Worm (Caenorhabditis elegans) whole organism, young adult: ENCODE measurements around the gene F54D5.4.

Source experiments
- B0336.3 ChIP-seq: fragments of 200-800 bp; sonication (Bioruptor generic); IDR thresholded peaks from 2 replicates; pipeline ENCODE4 v1.3.6; 2022; ENCODE audit warnings: missing genetic modification characterization, missing compliant biosample characterization
- C06A6.2 ChIP-seq: fragments of 200-800 bp; sonication (Bioruptor generic); conservative IDR thresholded peaks from 2 replicates; pipeline ENCODE4 v1.3.6; 2022; ENCODE audit warnings: missing genetic modification characterization, missing compliant biosample characterization
- D2030.7 ChIP-seq: fragments of 200-800 bp; sonication (Bioruptor generic); IDR thresholded peaks from 2 replicates; pipeline ENCODE4 v1.3.6; 2022; ENCODE audit warnings: missing genetic modification reagents, missing genetic modification characterization, missing compliant biosample characterization
- F10E7.11 ChIP-seq: sonication (generic microtip); optimal IDR thresholded peaks from 2 replicates; lab custom pipeline; 2017; ENCODE audit warnings: mild to moderate bottlenecking, missing genetic modification characterization, moderate library complexity, missing compliant biosample characterization
- F33H1.4 ChIP-seq: fragments of 200-800 bp; sonication (Bioruptor generic); IDR thresholded peaks from 2 replicates; pipeline ENCODE4 v1.3.6; 2022; ENCODE audit warnings: missing genetic modification reagents, missing genetic modification characterization, missing compliant biosample characterization
- F37B4.10 ChIP-seq: fragments of 200-800 bp; sonication (Bioruptor generic); IDR thresholded peaks from 2 replicates; pipeline ENCODE4 v1.3.6; 2022; ENCODE audit warnings: missing genetic modification characterization, missing compliant biosample characterization
- F55B11.4 ChIP-seq: sonication (generic microtip); optimal IDR thresholded peaks from 2 replicates; lab custom pipeline; 2016; ENCODE audit warnings: missing compliant biosample characterization, missing genetic modification characterization, borderline replicate concordance; ENCODE audit not compliant: insufficient read depth
- F57C9.4 ChIP-seq: sonication (generic microtip); optimal IDR thresholded peaks from 2 replicates; lab custom pipeline; 2017; ENCODE audit warnings: mild to moderate bottlenecking, missing genetic modification characterization, missing compliant biosample characterization
- K12H6.12 ChIP-seq: fragments of 200-800 bp; sonication (Bioruptor generic); optimal IDR thresholded peaks from 2 replicates; lab custom pipeline; 2018; ENCODE audit warnings: mild to moderate bottlenecking, missing genetic modification characterization, missing compliant biosample characterization
- Y56A3A.18 ChIP-seq: fragments of 200-800 bp; sonication (Bioruptor generic); IDR thresholded peaks from 2 replicates; pipeline ENCODE4 v1.3.6; 2022; ENCODE audit warnings: missing genetic modification reagents, missing genetic modification characterization, missing compliant biosample characterization
- ama-1 ChIP-seq, 3 experiments: fragments of 150-350 bp in 1 of 3; sonication (generic microtip) in 2 of 3; optimal IDR thresholded peaks; 2 replicates each; lab custom pipeline; 2014 to 2018; ENCODE audit warnings: missing biosample characterization in 2 of 3, missing genetic modification characterization in 2 of 3, missing genetic modification reagents in 2 of 3
- atf-7 ChIP-seq: sonication (generic microtip); optimal IDR thresholded peaks from 2 replicates; lab custom pipeline; 2017; ENCODE audit warnings: mild to moderate bottlenecking, missing genetic modification characterization, missing compliant biosample characterization
- bed-2 ChIP-seq: fragments of 200-800 bp; sonication (Bioruptor generic); IDR thresholded peaks from 2 replicates; pipeline ENCODE4 v1.3.6; 2022; ENCODE audit warnings: missing genetic modification reagents, missing genetic modification characterization, missing compliant biosample characterization
- ceh-27 ChIP-seq: fragments of 200-800 bp; sonication (Bioruptor generic); optimal IDR thresholded peaks from 2 replicates; lab custom pipeline; 2018; ENCODE audit warnings: mild to moderate bottlenecking, missing genetic modification characterization, moderate library complexity, missing compliant biosample characterization
- ceh-91 ChIP-seq: fragments of 200-800 bp; sonication (Bioruptor generic); IDR thresholded peaks from 2 replicates; pipeline ENCODE4 v1.3.6; 2022; ENCODE audit warnings: missing genetic modification reagents, missing genetic modification characterization, missing compliant biosample characterization
- chd-7 ChIP-seq: sonication (generic microtip); optimal IDR thresholded peaks from 2 replicates; lab custom pipeline; 2016; ENCODE audit warnings: mild to moderate bottlenecking, missing genetic modification characterization, moderate library complexity, missing compliant biosample characterization
- die-1 ChIP-seq: sonication (generic microtip); optimal IDR thresholded peaks from 2 replicates; lab custom pipeline; 2016; ENCODE audit warnings: missing genotype, mild to moderate bottlenecking, missing genetic modification characterization, missing compliant biosample characterization
- dox-1 ChIP-seq: fragments of 200-800 bp; sonication (Bioruptor generic); IDR thresholded peaks from 2 replicates; pipeline ENCODE4 v1.3.6; 2022; ENCODE audit warnings: missing genetic modification reagents, missing genetic modification characterization, missing compliant biosample characterization
- egrh-3 ChIP-seq: fragments of 200-800 bp; sonication (Bioruptor generic); IDR thresholded peaks from 2 replicates; pipeline ENCODE4 v1.3.6; 2022; ENCODE audit warnings: missing genetic modification reagents, missing genetic modification characterization, missing compliant biosample characterization
- ekl-4 ChIP-seq: fragments of 200-800 bp; sonication (Bioruptor generic); IDR thresholded peaks from 2 replicates; pipeline ENCODE4 v1.3.6; 2022; ENCODE audit warnings: missing genetic modification reagents, missing genetic modification characterization, missing compliant biosample characterization
- fkh-3 ChIP-seq: sonication (generic microtip); optimal IDR thresholded peaks from 2 replicates; lab custom pipeline; 2016; ENCODE audit warnings: mild to moderate bottlenecking, missing genetic modification characterization, missing compliant biosample characterization
- gei-17 ChIP-seq: fragments of 200-800 bp; sonication (Bioruptor generic); optimal IDR thresholded peaks from 2 replicates; lab custom pipeline; 2018; ENCODE audit warnings: mild to moderate bottlenecking, missing genetic modification characterization, missing compliant biosample characterization
- him-1 ChIP-seq: sonication (generic microtip); optimal IDR thresholded peaks from 2 replicates; lab custom pipeline; 2016; ENCODE audit warnings: missing genotype, missing genetic modification reagents, missing genetic modification characterization, missing compliant biosample characterization
- hmg-1.2 ChIP-seq: fragments of 200-800 bp; sonication (Bioruptor generic); IDR thresholded peaks from 2 replicates; pipeline ENCODE4 v1.3.6; 2022; ENCODE audit warnings: missing genetic modification reagents, missing genetic modification characterization, missing compliant biosample characterization
- hrde-1 ChIP-seq: sonication (generic microtip); optimal IDR thresholded peaks from 2 replicates; lab custom pipeline; 2016; ENCODE audit warnings: missing genetic modification characterization, mild to moderate bottlenecking, missing compliant biosample characterization, moderate library complexity, missing genotype, missing genetic modification reagents, borderline replicate concordance
- let-607 ChIP-seq, 2 experiments: fragments of 200-800 bp in 1 of 2; sonication (Bioruptor generic) in 1 of 2; sonication (generic microtip) in 1 of 2; optimal IDR thresholded peaks; 2 replicates each; lab custom pipeline; 2016 to 2018; ENCODE audit warnings: mild to moderate bottlenecking in 2 of 2, missing compliant biosample characterization in 2 of 2, missing genetic modification characterization in 2 of 2, moderate library complexity in 2 of 2, missing genotype in 1 of 2
- lin-26 ChIP-seq: fragments of 200-800 bp; sonication (Bioruptor generic); IDR thresholded peaks from 2 replicates; pipeline ENCODE4 v1.3.6; 2022; ENCODE audit warnings: missing genetic modification reagents, missing genetic modification characterization, missing compliant biosample characterization
- lsy-27 ChIP-seq: sonication (generic microtip); optimal IDR thresholded peaks from 2 replicates; lab custom pipeline; 2017; ENCODE audit warnings: missing genetic modification characterization, mild to moderate bottlenecking, missing compliant biosample characterization, antibody characterized with exemption, missing genotype, borderline replicate concordance; ENCODE audit not compliant: insufficient read depth
- madf-6 ChIP-seq: fragments of 200-800 bp; sonication (Bioruptor generic); IDR thresholded peaks from 2 replicates; pipeline ENCODE4 v1.3.6; 2022; ENCODE audit warnings: missing genetic modification reagents, missing genetic modification characterization, missing compliant biosample characterization
- madf-8 ChIP-seq: fragments of 200-800 bp; sonication (Bioruptor generic); conservative IDR thresholded peaks from 2 replicates; pipeline ENCODE4 v1.3.6; 2022; ENCODE audit warnings: missing genetic modification reagents, missing genetic modification characterization, missing compliant biosample characterization
- mel-28 ChIP-seq: sonication (generic microtip); optimal IDR thresholded peaks from 2 replicates; lab custom pipeline; 2016; ENCODE audit warnings: borderline replicate concordance, mild to moderate bottlenecking, missing genetic modification characterization, missing compliant biosample characterization
- mxl-1 ChIP-seq: sonication (generic microtip); optimal IDR thresholded peaks from 2 replicates; lab custom pipeline; 2016; ENCODE audit warnings: missing genetic modification characterization, missing compliant biosample characterization
- nhr-179 ChIP-seq: sonication (generic microtip); optimal IDR thresholded peaks from 2 replicates; lab custom pipeline; 2016; ENCODE audit warnings: mild to moderate bottlenecking, missing genetic modification characterization, missing compliant biosample characterization
- nhr-80 ChIP-seq: sonication (generic microtip); optimal IDR thresholded peaks from 2 replicates; lab custom pipeline; 2016; ENCODE audit warnings: missing genetic modification characterization, missing compliant biosample characterization
- nhr-90 ChIP-seq: sonication (generic microtip); optimal IDR thresholded peaks from 2 replicates; lab custom pipeline; 2016; ENCODE audit warnings: missing genotype, mild to moderate bottlenecking, missing genetic modification characterization, missing compliant biosample characterization
- pha-4 ChIP-seq: fragments of 150-350 bp; sonication (generic microtip); optimal IDR thresholded peaks from 2 replicates; lab custom pipeline; 2014; ENCODE audit warnings: missing biosample characterization, missing genetic modification reagents, missing genetic modification characterization
- rpc-1 ChIP-seq, 2 experiments: fragments of 150-350 bp in 1 of 2; sonication (generic microtip) in 1 of 2; optimal IDR thresholded peaks; 2 replicates each; lab custom pipeline; 2014 to 2018; ENCODE audit warnings: missing biosample characterization in 1 of 2, missing genetic modification characterization in 1 of 2, missing genetic modification reagents in 1 of 2, missing genotype in 1 of 2
- sdz-38 ChIP-seq: sonication (generic microtip); optimal IDR thresholded peaks from 2 replicates; lab custom pipeline; 2016; ENCODE audit warnings: missing genotype, missing genetic modification characterization, missing compliant biosample characterization
- sea-2 ChIP-seq: fragments of 200-800 bp; sonication (Bioruptor generic); IDR thresholded peaks from 2 replicates; pipeline ENCODE4 v1.3.6; 2022; ENCODE audit warnings: missing genetic modification characterization, missing compliant biosample characterization
- snpc-1.1 ChIP-seq: sonication (generic microtip); optimal IDR thresholded peaks from 2 replicates; lab custom pipeline; 2017; ENCODE audit warnings: missing genetic modification characterization, mild to moderate bottlenecking, missing compliant biosample characterization, antibody characterized with exemption, moderate library complexity, missing genotype, missing genetic modification reagents; ENCODE audit not compliant: insufficient read depth
- snpc-4 ChIP-seq, 5 experiments: fragments of 150-350 bp in 1 of 5; sonication (generic microtip) in 4 of 5; optimal IDR thresholded peaks; 2 replicates each; lab custom pipeline; 2014 to 2018; ENCODE audit warnings: missing genetic modification characterization in 5 of 5, missing biosample characterization in 3 of 5, antibody characterized with exemption in 2 of 5, mild to moderate bottlenecking in 2 of 5, missing compliant biosample characterization in 2 of 5, missing genotype in 2 of 5, moderate library complexity in 2 of 5, missing genetic modification reagents in 1 of 5
- sptf-2 ChIP-seq: fragments of 200-800 bp; sonication (Bioruptor generic); optimal IDR thresholded peaks from 2 replicates; lab custom pipeline; 2018; ENCODE audit warnings: mild to moderate bottlenecking, missing genetic modification characterization, missing compliant biosample characterization
- unc-130 ChIP-seq: sonication (generic microtip); optimal IDR thresholded peaks from 2 replicates; lab custom pipeline; 2016; ENCODE audit warnings: missing genetic modification reagents, missing genetic modification characterization, missing compliant biosample characterization
- ztf-25 ChIP-seq: fragments of 200-800 bp; sonication (Bioruptor generic); IDR thresholded peaks from 2 replicates; pipeline ENCODE4 v1.3.6; 2022; ENCODE audit warnings: missing genetic modification reagents, missing genetic modification characterization, missing compliant biosample characterization
- ztf-26 ChIP-seq: sonication (generic microtip); optimal IDR thresholded peaks from 2 replicates; lab custom pipeline; 2017; ENCODE audit warnings: missing genetic modification characterization, missing compliant biosample characterization
- ztf-6 ChIP-seq: fragments of 200-800 bp; sonication (Bioruptor generic); IDR thresholded peaks from 2 replicates; pipeline ENCODE4 v1.3.6; 2022; ENCODE audit warnings: missing genetic modification reagents, missing genetic modification characterization, missing compliant biosample characterization

Gene F54D5.4

DNA sequence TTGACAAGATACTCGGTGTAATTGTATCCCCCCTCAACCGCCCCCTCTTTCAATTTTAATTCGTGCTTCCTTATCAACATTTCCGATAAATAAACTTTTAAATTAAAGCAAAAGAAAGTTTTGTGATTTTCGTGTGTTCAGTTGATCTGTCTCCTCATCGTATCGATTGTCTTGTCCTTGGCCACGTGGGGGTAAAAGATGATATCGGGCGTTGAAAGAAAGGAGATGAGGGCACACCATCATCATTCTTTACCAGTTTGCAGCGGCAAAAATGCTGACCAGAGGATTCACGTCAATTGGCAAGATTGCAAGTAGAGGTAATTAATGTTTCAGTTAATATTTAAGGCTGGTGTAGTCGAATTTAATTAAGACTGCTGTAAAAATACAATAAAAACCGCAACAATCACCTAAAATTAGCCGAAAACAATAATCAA lies 22.3 kb upstream of the F54D5.4 start, which contains the start of gene F54D5.7:
Gene F54D5.7 (plus strand): TSS at position 264 of the 434 bp plus-strand sequence.
- peak; percentile 74 for TF ChIP-seq chd-7 (tag; lab: Kevin White, UChicago)
- peak; percentile 49 for TF ChIP-seq gei-17
- TF ChIP-seq sptf-2 = no peak
- no peak for TF ChIP-seq F37B4.10 (GFP tag; lab: Robert Waterston, UW)
- TF ChIP-seq lin-26 (GFP tag; lab: Robert Waterston, UW) = no peak
- TF ChIP-seq hrde-1 = no peak
- peak; percentile 98 for TF ChIP-seq ama-1 (optimal IDR thresholded peaks at IDR 0.05; lab: Kevin White, UChicago)
- no peak for TF ChIP-seq ama-1 (GFP tag; optimal IDR thresholded peaks at IDR 0.05; lab: Kevin White, UChicago)
- no peak for TF ChIP-seq lsy-27 (tag; lab: Kevin White, UChicago)
- TF ChIP-seq him-1 (tag; lab: Kevin White, UChicago) = no peak
- no peak for TF ChIP-seq F57C9.4 (tag; lab: Kevin White, UChicago)
- peak; percentile 39 for TF ChIP-seq F10E7.11 (tag; lab: Kevin White, UChicago)
- no peak for TF ChIP-seq ztf-25 (GFP tag; lab: Robert Waterston, UW)
- TF ChIP-seq ekl-4 (GFP tag; lab: Robert Waterston, UW) = peak; percentile 39; the same call in 1 of the 2 replicates
- no peak for TF ChIP-seq sea-2
- no peak for TF ChIP-seq madf-8 (GFP tag; lab: Robert Waterston, UW)
- TF ChIP-seq mxl-1 (tag; lab: Kevin White, UChicago) = peak; percentile 53
- peak; percentile 61; the same call in 1 of the 2 replicates for TF ChIP-seq dox-1
- TF ChIP-seq snpc-4 (GFP tag; optimal IDR thresholded peaks at IDR 0.05; lab: Kevin White, UChicago) = no peak
- peak in 3 of 4 experiments; percentile 25 to 64 (median 51) for TF ChIP-seq snpc-4 (tag; optimal IDR thresholded peaks at IDR 0.05; lab: Kevin White, UChicago)
- TF ChIP-seq snpc-1.1 (tag; lab: Kevin White, UChicago) = no peak
- no peak for TF ChIP-seq F55B11.4 (tag; lab: Kevin White, UChicago)
- peak; percentile 91 for TF ChIP-seq B0336.3 (GFP tag; lab: Robert Waterston, UW)
- no peak for TF ChIP-seq sdz-38 (tag; lab: Kevin White, UChicago)
- peak; percentile 42 for TF ChIP-seq K12H6.12
- TF ChIP-seq egrh-3 (GFP tag; lab: Robert Waterston, UW) = 0 out of 2 replicates have a peak, but pooled peaks have one; percentile 15
- TF ChIP-seq nhr-80 (tag; lab: Kevin White, UChicago) = peak; percentile 57
- TF ChIP-seq C06A6.2 (GFP tag; lab: Robert Waterston, UW) = 0 out of 2 replicates have a peak, but pooled peaks have one; percentile 51
- no peak for TF ChIP-seq D2030.7 (GFP tag; lab: Robert Waterston, UW)
- peak; percentile 57 for TF ChIP-seq madf-6
- no peak for TF ChIP-seq rpc-1 (optimal IDR thresholded peaks at IDR 0.05; lab: Kevin White, UChicago)
- TF ChIP-seq rpc-1 (tag; optimal IDR thresholded peaks at IDR 0.05; lab: Kevin White, UChicago) = no peak
- TF ChIP-seq die-1 (tag; lab: Kevin White, UChicago) = peak; percentile 50
- peak; percentile 42 for TF ChIP-seq ceh-27 (GFP tag; lab: Kevin White, UChicago)
- TF ChIP-seq ztf-6 (GFP tag; lab: Robert Waterston, UW) = no peak
- peak; percentile 34 for TF ChIP-seq nhr-90 (tag; lab: Kevin White, UChicago)
- peak; percentile 26 for TF ChIP-seq mel-28 (tag; lab: Kevin White, UChicago)
- TF ChIP-seq Y56A3A.18 = peak; percentile 77; the same call in 1 of the 2 replicates
- peak; percentile 73 for TF ChIP-seq ztf-26 (tag; lab: Kevin White, UChicago)
- no peak for TF ChIP-seq bed-2
- TF ChIP-seq hmg-1.2 = peak; percentile 33; the same call in 1 of the 2 replicates
- TF ChIP-seq unc-130 = no peak
- no peak for TF ChIP-seq pha-4 (tag; lab: Kevin White, UChicago)
- no peak for TF ChIP-seq fkh-3
- peak; percentile 59 for TF ChIP-seq atf-7 (tag; lab: Kevin White, UChicago)
- TF ChIP-seq ceh-91 (GFP tag; lab: Robert Waterston, UW) = no peak
- TF ChIP-seq F33H1.4 (GFP tag; lab: Robert Waterston, UW) = peak; percentile 40; the same call in 1 of the 2 replicates
- peak in 1 of 2 experiments; percentile 26 for TF ChIP-seq let-607 (tag; optimal IDR thresholded peaks at IDR 0.05; lab: Kevin White, UChicago)
- TF ChIP-seq nhr-179 (tag; lab: Kevin White, UChicago) = no peak
